Fruit fly (Drosophila melanogaster): ENCODE data around the gene CG6621.

Gene CG6621

dm6 chr3R:10878628-10879027 is 14.7 kb downstream of the CG6621 start:
- no peak for TF ChIP-seq EcR (GFP tag; optimal IDR thresholded peaks at IDR 0.05)
- no peak for TF ChIP-seq pan (optimal IDR thresholded peaks at IDR 0.05)
- no peak for TF ChIP-seq usp (GFP tag; optimal IDR thresholded peaks at IDR 0.05)
- no peak for TF ChIP-seq CG8478 (optimal IDR thresholded peaks at IDR 0.05)
- TF ChIP-seq psq (optimal IDR thresholded peaks at IDR 0.05) = no peak
- no peak for TF ChIP-seq Dll (optimal IDR thresholded peaks at IDR 0.05)

- TF ChIP-seq psq (optimal IDR thresholded peaks at IDR 0.05) = no peak
- no peak for TF ChIP-seq pan (optimal IDR thresholded peaks at IDR 0.05)
- TF ChIP-seq CG8478 (optimal IDR thresholded peaks at IDR 0.05) = no peak
- no peak for TF ChIP-seq usp (GFP tag; optimal IDR thresholded peaks at IDR 0.05)
- no peak for TF ChIP-seq EcR (GFP tag; optimal IDR thresholded peaks at IDR 0.05)
- TF ChIP-seq Dll (optimal IDR thresholded peaks at IDR 0.05) = no peak
Measured at dm6 chr3R:10877808-10878207, 15.5 kb downstream of the CG6621 start.

dm6 chr3R:10875515-10876434 is 17.6 kb downstream of the CG6621 start, which contains the start of gene Sodh2:
Gene Sodh2, plus strand, starts transcription at chr3R:10876384.
- TF ChIP-seq pan (optimal IDR thresholded peaks at IDR 0.05) = no peak
- no peak for TF ChIP-seq Dll (optimal IDR thresholded peaks at IDR 0.05)
- no peak for TF ChIP-seq CG8478 (optimal IDR thresholded peaks at IDR 0.05)
- no peak for TF ChIP-seq psq (optimal IDR thresholded peaks at IDR 0.05)
- TF ChIP-seq EcR (GFP tag; optimal IDR thresholded peaks at IDR 0.05) = no peak
- no peak for TF ChIP-seq usp (GFP tag; optimal IDR thresholded peaks at IDR 0.05)

- TF ChIP-seq CG8478 (optimal IDR thresholded peaks at IDR 0.05) = no peak
- no peak for TF ChIP-seq pan (optimal IDR thresholded peaks at IDR 0.05)
- TF ChIP-seq Dll (optimal IDR thresholded peaks at IDR 0.05) = no peak
- TF ChIP-seq EcR (GFP tag; optimal IDR thresholded peaks at IDR 0.05) = no peak
- TF ChIP-seq psq (optimal IDR thresholded peaks at IDR 0.05) = no peak
- TF ChIP-seq usp (GFP tag; optimal IDR thresholded peaks at IDR 0.05) = no peak
Measured at dm6 chr3R:10872820-10873219, 20.5 kb downstream of the CG6621 start, which contains the start of gene CG4596. Gene CG4596, plus strand, starts transcription at chr3R:10873038.

- no peak for TF ChIP-seq Dll (optimal IDR thresholded peaks at IDR 0.05)
- no peak for TF ChIP-seq psq (optimal IDR thresholded peaks at IDR 0.05)
Measured at dm6 chr3R:10872148-10872783, 21.1 kb downstream of the CG6621 start, which contains the start of gene Fdh. Gene Fdh, minus strand, starts transcription at chr3R:10872381.

- TF ChIP-seq CG8478 (optimal IDR thresholded peaks at IDR 0.05) = no peak
- no peak for TF ChIP-seq Dll (optimal IDR thresholded peaks at IDR 0.05)
- TF ChIP-seq pan (optimal IDR thresholded peaks at IDR 0.05) = no peak
- TF ChIP-seq usp (GFP tag; optimal IDR thresholded peaks at IDR 0.05) = no peak
- TF ChIP-seq EcR (GFP tag; optimal IDR thresholded peaks at IDR 0.05) = no peak
Measured at dm6 chr3R:10870561-10870960, 22.8 kb downstream of the CG6621 start.

- TF ChIP-seq EcR (GFP tag; optimal IDR thresholded peaks at IDR 0.05) = no peak
- no peak for TF ChIP-seq Dll (optimal IDR thresholded peaks at IDR 0.05)
- no peak for TF ChIP-seq psq (optimal IDR thresholded peaks at IDR 0.05)
- no peak for TF ChIP-seq CG8478 (optimal IDR thresholded peaks at IDR 0.05)
- TF ChIP-seq pan (optimal IDR thresholded peaks at IDR 0.05) = no peak
- no peak for TF ChIP-seq usp (GFP tag; optimal IDR thresholded peaks at IDR 0.05)
Measured at dm6 chr3R:10868427-10868962, 24.8 kb downstream of the CG6621 start, which contains the start of the genes SelR and Tsp86D. Gene SelR, minus strand, starts transcription at chr3R:10868642. Gene Tsp86D, plus strand, starts transcription at chr3R:10868708.

dm6 chr3R:10863956-10864355 is 29.4 kb downstream of the CG6621 start:
- TF ChIP-seq CG8478 (optimal IDR thresholded peaks at IDR 0.05) (no peak), pan (optimal IDR thresholded peaks at IDR 0.05) (no peak), psq (optimal IDR thresholded peaks at IDR 0.05) (no peak), EcR (GFP tag; optimal IDR thresholded peaks at IDR 0.05) (no peak), usp (GFP tag; optimal IDR thresholded peaks at IDR 0.05) (no peak), Dll (optimal IDR thresholded peaks at IDR 0.05) (no peak)

dm6 chr3R:10863446-10863819 is 29.9 kb downstream of the CG6621 start:
- TF ChIP-seq psq (optimal IDR thresholded peaks at IDR 0.05) = no peak
- TF ChIP-seq EcR (GFP tag; optimal IDR thresholded peaks at IDR 0.05) = no peak
- TF ChIP-seq usp (GFP tag; optimal IDR thresholded peaks at IDR 0.05) = no peak
- TF ChIP-seq CG8478 (optimal IDR thresholded peaks at IDR 0.05) = no peak
- no peak for TF ChIP-seq pan (optimal IDR thresholded peaks at IDR 0.05)
- no peak for TF ChIP-seq Dll (optimal IDR thresholded peaks at IDR 0.05)

- TF ChIP-seq Dll (optimal IDR thresholded peaks at IDR 0.05) = no peak
- no peak for TF ChIP-seq CG8478 (optimal IDR thresholded peaks at IDR 0.05)
- TF ChIP-seq EcR (GFP tag; optimal IDR thresholded peaks at IDR 0.05) = no peak
- TF ChIP-seq usp (GFP tag; optimal IDR thresholded peaks at IDR 0.05) = no peak
- TF ChIP-seq psq (optimal IDR thresholded peaks at IDR 0.05) = no peak
- no peak for TF ChIP-seq pan (optimal IDR thresholded peaks at IDR 0.05)
Measured at dm6 chr3R:10862773-10863445, 30.4 kb downstream of the CG6621 start, which contains the start of gene CG6574. Gene CG6574, minus strand, starts transcription at chr3R:10862988.

dm6 chr3R:10859713-10860112 is 33.6 kb downstream of the CG6621 start, which contains the start of gene CG14694:
Gene CG14694, minus strand, starts transcription at chr3R:10859813.
- TF ChIP-seq pan (optimal IDR thresholded peaks at IDR 0.05) (no peak), psq (optimal IDR thresholded peaks at IDR 0.05) (no peak), usp (GFP tag; optimal IDR thresholded peaks at IDR 0.05) (no peak), CG8478 (optimal IDR thresholded peaks at IDR 0.05) (no peak), EcR (GFP tag; optimal IDR thresholded peaks at IDR 0.05) (no peak), Dll (optimal IDR thresholded peaks at IDR 0.05) (no peak)

Measured in whole organism.